Fruit fly (Drosophila melanogaster) whole organism, embryonic: ENCODE results near the gene CG7492.

Source experiments
- Bteb2 ChIP-seq: fragments of 200-800 bp; sonication (Bioruptor generic); optimal IDR thresholded peaks from 2 replicates; lab custom pipeline; 2016; ENCODE audit warnings: missing biosample characterization, missing genetic modification characterization
- CG10654 ChIP-seq: fragments of 200-800 bp; sonication (Bioruptor generic); optimal IDR thresholded peaks from 2 replicates; lab custom pipeline; 2016; ENCODE audit warnings: missing biosample characterization, missing genetic modification characterization
- CG11560 ChIP-seq: fragments of 200-800 bp; sonication (Bioruptor generic); IDR thresholded peaks from 3 replicates; pipeline ENCODE4 v1.3.6; 2022; ENCODE audit warnings: missing biosample characterization, missing genetic modification characterization
- CG12104 ChIP-seq: fragments of 200-800 bp; sonication (Bioruptor generic); optimal IDR thresholded peaks from 3 replicates; lab custom pipeline; 2016; ENCODE audit warnings: missing biosample characterization, missing genetic modification characterization
- CG13424 ChIP-seq: fragments of 200-800 bp; sonication (Bioruptor generic); optimal IDR thresholded peaks from 2 replicates; lab custom pipeline; 2019; ENCODE audit warnings: missing biosample characterization, mild to moderate bottlenecking, missing genetic modification characterization, moderate library complexity
- CG13894 ChIP-seq: fragments of 200-800 bp; sonication (Bioruptor generic); optimal IDR thresholded peaks from 3 replicates; lab custom pipeline; 2018; ENCODE audit warnings: missing biosample characterization, mild to moderate bottlenecking, missing genetic modification characterization, moderate library complexity
- CG14441 ChIP-seq: fragments of 200-800 bp; sonication (Bioruptor generic); IDR thresholded peaks from 2 replicates; pipeline ENCODE4 v1.3.6; 2022; ENCODE audit warnings: missing biosample characterization, missing genetic modification characterization
- CG1602 ChIP-seq: fragments of 200-800 bp; sonication (Bioruptor generic); optimal IDR thresholded peaks from 3 replicates; lab custom pipeline; 2016; ENCODE audit warnings: missing biosample characterization, missing genetic modification characterization
- CG17359 ChIP-seq: fragments of 200-800 bp; sonication (Bioruptor generic); optimal IDR thresholded peaks from 3 replicates; lab custom pipeline; 2018; ENCODE audit warnings: missing biosample characterization, mild to moderate bottlenecking, missing genetic modification characterization, moderate library complexity
- CG18599 ChIP-seq: fragments of 200-800 bp; sonication (Bioruptor generic); optimal IDR thresholded peaks from 3 replicates; lab custom pipeline; 2017; ENCODE audit warnings: missing biosample characterization, missing genetic modification characterization, mild to moderate bottlenecking, moderate library complexity, missing genetic modification reagents
- CG18764 ChIP-seq: fragments of 200-800 bp; sonication (Bioruptor generic); optimal IDR thresholded peaks from 3 replicates; lab custom pipeline; 2016; ENCODE audit warnings: missing biosample characterization, missing genetic modification characterization
- CG31224 ChIP-seq: fragments of 200-800 bp; sonication (Bioruptor generic); IDR thresholded peaks from 2 replicates; pipeline ENCODE4 v1.3.6; 2022; ENCODE audit warnings: missing biosample characterization, missing genetic modification characterization
- CG31365 ChIP-seq: fragments of 200-800 bp; sonication (Bioruptor generic); optimal IDR thresholded peaks from 2 replicates; lab custom pipeline; 2018; ENCODE audit warnings: missing biosample characterization, mild to moderate bottlenecking, missing genetic modification characterization
- CG31441 ChIP-seq: fragments of 200-800 bp; sonication (Bioruptor generic); IDR thresholded peaks from 2 replicates; pipeline ENCODE4 v1.3.6; 2022; ENCODE audit warnings: missing biosample characterization, missing genetic modification characterization
- CG32772 ChIP-seq: fragments of 200-800 bp; sonication (Bioruptor generic); IDR thresholded peaks from 2 replicates; pipeline ENCODE4 v1.3.6; 2022; ENCODE audit warnings: missing biosample characterization, missing genetic modification characterization
- CG34224 ChIP-seq: fragments of 200-800 bp; sonication (Bioruptor generic); IDR thresholded peaks from 3 replicates; pipeline ENCODE4 v1.3.6; 2022; ENCODE audit warnings: missing biosample characterization, missing genetic modification characterization; ENCODE audit not compliant: partially characterized antibody
- CG3847 ChIP-seq: fragments of 200-800 bp; sonication (Bioruptor generic); IDR thresholded peaks from 2 replicates; pipeline ENCODE4 v1.3.6; 2022; ENCODE audit warnings: missing biosample characterization, missing genetic modification characterization
- CG43689 ChIP-seq: fragments of 200-800 bp; sonication (Bioruptor generic); IDR thresholded peaks from 2 replicates; pipeline ENCODE4 v1.3.6; 2022; ENCODE audit warnings: missing biosample characterization, missing genetic modification characterization
- CG4404 ChIP-seq: fragments of 200-800 bp; sonication (Bioruptor generic); IDR thresholded peaks from 2 replicates; pipeline ENCODE4 v1.3.6; 2022; ENCODE audit warnings: missing biosample characterization, missing genetic modification characterization
- CG4707 ChIP-seq: fragments of 200-800 bp; sonication (Bioruptor generic); optimal IDR thresholded peaks from 2 replicates; lab custom pipeline; 2018; ENCODE audit warnings: missing biosample characterization, mild to moderate bottlenecking, missing genetic modification characterization, moderate library complexity
- CG7556 ChIP-seq: fragments of 200-800 bp; sonication (Bioruptor generic); optimal IDR thresholded peaks from 2 replicates; lab custom pipeline; 2017; ENCODE audit warnings: missing biosample characterization, mild to moderate bottlenecking, missing genetic modification characterization
- CG8359 ChIP-seq: fragments of 200-800 bp; sonication (Bioruptor generic); optimal IDR thresholded peaks from 2 replicates; lab custom pipeline; 2017; ENCODE audit warnings: missing biosample characterization, mild to moderate bottlenecking, missing genetic modification characterization, borderline replicate concordance
- CG9932 ChIP-seq: fragments of 200-800 bp; sonication (Bioruptor generic); IDR thresholded peaks from 2 replicates; pipeline ENCODE4 v1.3.6; 2022; ENCODE audit warnings: missing biosample characterization, missing genetic modification characterization
- Dbx ChIP-seq: fragments of 200-800 bp; sonication (Bioruptor generic); IDR thresholded peaks from 3 replicates; pipeline ENCODE4 v1.3.6; 2022; ENCODE audit warnings: missing biosample characterization, missing genetic modification characterization
- E2f1 ChIP-seq: fragments of 200-800 bp; sonication (Bioruptor generic); IDR thresholded peaks from 2 replicates; pipeline ENCODE4 v1.3.6; 2022; ENCODE audit warnings: missing biosample characterization, missing genetic modification characterization
- Ets97D ChIP-seq: fragments of 200-800 bp; sonication (Bioruptor generic); optimal IDR thresholded peaks from 3 replicates; lab custom pipeline; 2016; ENCODE audit warnings: missing biosample characterization, missing genetic modification characterization
- Fer1 ChIP-seq: fragments of 200-800 bp; sonication (Bioruptor generic); optimal IDR thresholded peaks from 2 replicates; lab custom pipeline; 2017; ENCODE audit warnings: missing biosample characterization, mild to moderate bottlenecking, missing genetic modification characterization
- GATAe ChIP-seq: fragments of 200-800 bp; sonication (Bioruptor generic); conservative IDR thresholded peaks from 2 replicates; pipeline ENCODE4 v1.3.6; 2022; ENCODE audit warnings: missing biosample characterization, missing genetic modification characterization
- Gug ChIP-seq: fragments of 200-800 bp; sonication (Bioruptor generic); IDR thresholded peaks from 4 replicates; pipeline ENCODE4 v1.3.6; 2022; ENCODE audit warnings: missing biosample characterization, missing genetic modification characterization
- Lim3 ChIP-seq: fragments of 200-800 bp; sonication (Bioruptor generic); IDR thresholded peaks from 2 replicates; pipeline ENCODE4 v1.3.6; 2022; ENCODE audit warnings: missing biosample characterization, missing genetic modification characterization
- Nf-YA ChIP-seq: fragments of 200-800 bp; sonication (Bioruptor generic); IDR thresholded peaks from 2 replicates; pipeline ENCODE4 v1.3.6; 2022; ENCODE audit warnings: missing biosample characterization, missing genetic modification characterization
- Opbp ChIP-seq: fragments of 200-800 bp; sonication (Bioruptor generic); IDR thresholded peaks from 3 replicates; pipeline ENCODE4 v1.3.6; 2022; ENCODE audit warnings: missing biosample characterization, missing genetic modification characterization; ENCODE audit not compliant: partially characterized antibody
- Optix ChIP-seq: fragments of 200-800 bp; sonication (Bioruptor generic); IDR thresholded peaks from 3 replicates; pipeline ENCODE4 v1.3.6; 2022; ENCODE audit warnings: missing biosample characterization, missing genetic modification characterization
- Trl ChIP-seq, 3 experiments: fragments of >200 bp in 2 of 3; fragments of 200-800 bp in 1 of 3; sonication (Bioruptor generic) in 1 of 3; optimal IDR thresholded peaks; 2 replicates in 1 of 3; 3 replicates in 2 of 3; lab custom pipeline; 2016 to 2017; ENCODE audit warnings: missing biosample characterization in 1 of 3, missing genetic modification characterization in 1 of 3
- bcd ChIP-seq: fragments of 200-800 bp; sonication (Bioruptor generic); optimal IDR thresholded peaks from 2 replicates; lab custom pipeline; 2017; ENCODE audit warnings: missing biosample characterization, mild to moderate bottlenecking, missing genetic modification characterization
- chinmo ChIP-seq: fragments of 200-800 bp; sonication (Bioruptor generic); IDR thresholded peaks from 4 replicates; pipeline ENCODE4 v1.3.6; 2022; ENCODE audit warnings: missing biosample characterization, missing genetic modification characterization; ENCODE audit not compliant: partially characterized antibody
- croc ChIP-seq: fragments of 200-800 bp; sonication (Bioruptor generic); conservative IDR thresholded peaks from 3 replicates; pipeline ENCODE4 v1.3.6; 2022; ENCODE audit warnings: missing biosample characterization, missing genetic modification characterization
- dati ChIP-seq: fragments of 200-800 bp; sonication (Bioruptor generic); IDR thresholded peaks from 2 replicates; pipeline ENCODE4 v1.3.6; 2022; ENCODE audit warnings: missing biosample characterization, missing genetic modification characterization
- dimm ChIP-seq: fragments of 200-800 bp; sonication (Bioruptor generic); IDR thresholded peaks from 2 replicates; pipeline ENCODE4 v1.3.6; 2022; ENCODE audit warnings: missing biosample characterization, missing genetic modification characterization
- dysf ChIP-seq: fragments of 200-800 bp; sonication (Bioruptor generic); IDR thresholded peaks from 3 replicates; pipeline ENCODE4 v1.3.6; 2022; ENCODE audit warnings: missing biosample characterization, missing genetic modification characterization
- ham ChIP-seq: fragments of 200-800 bp; sonication (Bioruptor generic); IDR thresholded peaks from 2 replicates; pipeline ENCODE4 v1.3.6; 2022; ENCODE audit warnings: missing biosample characterization, missing genetic modification characterization
- lmd ChIP-seq: fragments of 200-800 bp; sonication (Bioruptor generic); IDR thresholded peaks from 2 replicates; pipeline ENCODE4 v1.3.6; 2022; ENCODE audit warnings: missing biosample characterization, missing genetic modification characterization
- luna ChIP-seq: fragments of 200-800 bp; sonication (Bioruptor generic); optimal IDR thresholded peaks from 2 replicates; lab custom pipeline; 2016; ENCODE audit warnings: missing biosample characterization, missing genetic modification characterization
- mam ChIP-seq: fragments of 200-800 bp; sonication (Bioruptor generic); optimal IDR thresholded peaks from 3 replicates; lab custom pipeline; 2016; ENCODE audit warnings: missing biosample characterization, missing genetic modification characterization
- onecut ChIP-seq: fragments of 200-800 bp; sonication (Bioruptor generic); IDR thresholded peaks from 2 replicates; pipeline ENCODE4 v1.3.6; 2022; ENCODE audit warnings: missing biosample characterization, missing genetic modification characterization
- sr ChIP-seq: fragments of 200-800 bp; sonication (Bioruptor generic); IDR thresholded peaks from 3 replicates; pipeline ENCODE4 v1.3.6; 2022; ENCODE audit warnings: missing biosample characterization, missing genetic modification characterization
- trem ChIP-seq: fragments of 200-800 bp; optimal IDR thresholded peaks from 3 replicates; lab custom pipeline; 2019; ENCODE audit warnings: missing biosample characterization, mild to moderate bottlenecking, missing genetic modification characterization, moderate library complexity
- twi ChIP-seq: fragments of 200-800 bp; optimal IDR thresholded peaks from 2 replicates; lab custom pipeline; 2019; ENCODE audit warnings: missing biosample characterization, mild to moderate bottlenecking, missing genetic modification characterization, moderate library complexity
- yki ChIP-seq: fragments of >200 bp; optimal IDR thresholded peaks from 3 replicates; lab custom pipeline; 2018
- zfh1 ChIP-seq: fragments of 200-800 bp; sonication (Bioruptor generic); IDR thresholded peaks from 3 replicates; pipeline ENCODE4 v1.3.6; 2022; ENCODE audit warnings: missing biosample characterization, missing genetic modification characterization

The CG7492 gene

DNA sequence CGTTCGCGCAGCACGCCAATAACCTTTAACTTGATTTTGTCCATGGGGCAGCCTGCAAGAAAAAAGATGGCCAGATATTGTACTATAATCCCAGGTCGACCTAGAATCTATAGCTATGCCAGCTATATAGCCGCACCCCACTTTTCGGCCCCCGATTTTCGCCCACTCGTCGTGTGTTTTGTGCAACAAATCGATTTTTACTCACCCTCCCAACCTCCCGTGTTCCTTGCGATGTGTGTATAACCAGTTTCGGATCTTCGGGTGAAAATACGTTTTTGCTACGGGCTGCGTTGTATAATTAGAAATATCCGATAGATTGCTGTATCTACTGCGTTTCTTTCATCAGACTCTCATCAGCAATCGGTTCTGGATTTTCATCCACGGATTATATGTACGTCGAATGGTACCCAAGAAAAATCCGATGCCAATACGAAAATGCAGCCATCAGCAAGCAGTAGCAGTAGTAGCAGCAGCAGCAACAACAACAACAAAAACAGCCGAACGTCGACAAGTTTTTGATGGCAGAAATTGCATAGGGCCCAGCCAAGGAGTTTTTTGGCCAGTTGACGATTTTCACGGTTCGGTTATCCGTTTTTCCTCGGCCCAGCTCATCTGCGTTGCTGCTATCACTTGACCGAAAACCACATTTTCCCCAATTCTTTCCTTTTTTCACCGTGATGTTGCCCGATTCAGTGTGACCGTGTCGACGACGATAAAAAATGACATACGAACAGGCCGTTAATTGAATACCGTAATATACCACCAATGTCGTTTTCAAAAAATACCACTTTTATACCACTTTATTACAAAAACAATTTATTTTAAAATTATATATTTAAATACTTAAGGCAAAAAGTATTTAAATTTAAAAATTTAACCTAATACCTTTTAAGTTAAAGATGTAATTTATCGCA is at the start of gene CG7492 (continued):
- TF ChIP-seq CG43689 (no peak), CG12104 (GFP tag; lab: Kevin White, UChicago) (no peak), dati (no peak), croc (GFP tag; lab: Robert Waterston, UW) (no peak), CG18599 (GFP tag; lab: Kevin White, UChicago) (no peak), ham (GFP tag; lab: Robert Waterston, UW) (no peak), CG31365 (tag; lab: Kevin White, UChicago) (peak; percentile 41), Dbx (0 out of 3 replicates have a peak, but pooled peaks have one; percentile 5), Fer1 (no peak), CG13894 (tag; lab: Kevin White, UChicago) (no peak), CG32772 (GFP tag; lab: Robert Waterston, UW) (no peak), Bteb2 (GFP tag; lab: Kevin White, UChicago) (no peak), chinmo (0 out of 4 replicates have a peak, but pooled peaks have one; percentile 71), dysf (GFP tag; lab: Robert Waterston, UW) (no peak), GATAe (GFP tag; lab: Robert Waterston, UW) (no peak), CG34224 (GFP tag; lab: Robert Waterston, UW) (no peak), CG11560 (tag; lab: Robert Waterston, UW) (no peak), Gug (GFP tag; lab: Robert Waterston, UW) (no peak), CG13424 (tag; lab: Kevin White, UChicago) (no peak), CG31224 (no peak), Opbp (no peak), CG4707 (GFP tag; lab: Kevin White, UChicago) (no peak), luna (GFP tag; lab: Kevin White, UChicago) (no peak), CG14441 (no peak), Trl (optimal IDR thresholded peaks at IDR 0.05; lab: Kevin White, UChicago) (no peak), Trl (GFP tag; optimal IDR thresholded peaks at IDR 0.05; lab: Kevin White, UChicago) (no peak), yki (no peak), Ets97D (GFP tag; lab: Kevin White, UChicago) (peak; percentile 22), bcd (GFP tag; lab: Kevin White, UChicago) (no peak), Nf-YA (no peak), Lim3 (no peak), sr (0 out of 3 replicates have a peak, but pooled peaks have one; percentile 34), CG31441 (GFP tag; lab: Robert Waterston, UW) (no peak), lmd (no peak), E2f1 (GFP tag; lab: Robert Waterston, UW) (no peak), dimm (GFP tag; lab: Robert Waterston, UW) (no peak), twi (tag; lab: Kevin White, UChicago) (no peak), CG8359 (GFP tag; lab: Kevin White, UChicago) (no peak), CG4404 (no peak), CG9932 (GFP tag; lab: Robert Waterston, UW) (no peak), CG17359 (tag; lab: Kevin White, UChicago) (no peak), CG18764 (GFP tag; lab: Kevin White, UChicago) (no peak), mam (GFP tag; lab: Kevin White, UChicago) (no peak), CG7556 (GFP tag; lab: Kevin White, UChicago) (no peak), onecut (peak; percentile 91), trem (tag; lab: Kevin White, UChicago) (no peak), CG1602 (GFP tag; lab: Kevin White, UChicago) (no peak), Optix (GFP tag; lab: Robert Waterston, UW) (no peak), CG3847 (GFP tag; lab: Robert Waterston, UW) (no peak), zfh1 (GFP tag; lab: Robert Waterston, UW) (no peak), CG10654 (GFP tag; lab: Kevin White, UChicago) (no peak)
